Worm (Caenorhabditis elegans): ENCODE data around the gene C27A2.8.

Gene C27A2.8

DNA sequence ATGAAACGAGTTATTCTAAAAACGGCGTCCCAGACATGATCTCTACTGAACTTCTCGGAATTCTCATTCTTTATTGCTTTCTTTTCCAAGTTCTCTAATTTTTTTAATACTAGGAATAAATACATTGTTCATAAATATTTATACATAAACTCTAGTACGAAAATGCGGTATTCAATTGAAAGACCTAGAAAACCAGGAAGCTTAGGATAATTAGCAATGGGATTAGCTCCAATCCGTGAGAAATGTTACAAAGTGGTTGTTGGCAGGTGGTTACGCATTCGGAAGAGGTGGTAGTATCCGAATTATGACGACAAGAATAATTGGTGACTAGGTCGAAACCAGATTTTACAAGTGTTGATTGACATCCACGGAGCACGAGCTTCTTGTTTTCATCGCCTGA lies 876 bp downstream of the C27A2.8 start:
- TF ChIP-seq tra-4 (tag; optimal IDR thresholded peaks at IDR 0.05), result no peak
- TF ChIP-seq scrt-1 (GFP tag; IDR thresholded peaks at IDR 0.05), result no peak
- TF ChIP-seq ets-7 (tag; optimal IDR thresholded peaks at IDR 0.05), result no peak
- no peak for TF ChIP-seq hmbx-1 (tag; optimal IDR thresholded peaks at IDR 0.05)
- no peak for TF ChIP-seq sea-1 (GFP tag; conservative IDR thresholded peaks at IDR 0.05)
- no peak for TF ChIP-seq aly-1 (tag; optimal IDR thresholded peaks at IDR 0.05)
- no peak for TF ChIP-seq B0310.2 (tag; optimal IDR thresholded peaks at IDR 0.05)
- no peak for TF ChIP-seq hmg-4 (GFP tag; optimal IDR thresholded peaks at IDR 0.05)
- TF ChIP-seq tbx-37 (GFP tag; conservative IDR thresholded peaks at IDR 0.05), result no peak
- TF ChIP-seq tbx-11 (GFP tag; IDR thresholded peaks at IDR 0.05), result no peak
- TF ChIP-seq ceh-36 (tag; optimal IDR thresholded peaks at IDR 0.05), result no peak
- TF ChIP-seq hnd-1 (tag; optimal IDR thresholded peaks at IDR 0.05), result no peak
- no peak for TF ChIP-seq flt-1 (GFP tag; IDR thresholded peaks at IDR 0.05)
- TF ChIP-seq ceh-13 (GFP tag; optimal IDR thresholded peaks at IDR 0.05), result no peak
- no peak for TF ChIP-seq pes-1 (GFP tag; IDR thresholded peaks at IDR 0.05)
- no peak for TF ChIP-seq F13C5.2 (tag; optimal IDR thresholded peaks at IDR 0.05)
- no peak for TF ChIP-seq ama-1 (optimal IDR thresholded peaks at IDR 0.05)

DNA sequence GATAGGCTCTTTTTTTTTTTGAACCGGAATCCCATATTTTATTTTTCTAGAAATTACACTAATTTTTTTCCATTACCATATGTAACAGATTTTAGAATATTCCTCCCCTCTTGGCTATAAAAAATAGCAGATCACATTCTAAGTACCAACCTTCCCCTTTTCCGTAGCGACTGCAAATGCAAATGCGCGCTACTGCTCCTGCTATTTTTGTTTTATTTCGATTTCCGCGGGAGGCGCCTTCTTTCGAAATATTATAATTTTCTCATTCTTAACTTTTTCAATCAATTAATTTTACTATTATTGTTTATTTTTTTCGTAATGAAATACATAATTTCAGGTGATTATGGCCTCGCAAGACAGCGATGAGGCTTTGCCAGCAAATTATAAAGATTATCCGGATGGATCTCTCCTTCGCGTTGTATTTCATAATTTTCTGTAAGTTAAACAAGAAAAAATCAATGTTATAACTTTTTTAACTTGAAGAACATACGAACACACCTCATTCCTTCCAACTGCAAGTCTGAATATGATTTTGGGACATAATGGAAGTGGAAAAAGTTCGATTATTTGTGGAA lies 6.0 kb downstream of the C27A2.8 start, which contains the start of gene smc-5:
Gene smc-5 (plus strand): TSS at position 332 of the 575 bp plus-strand sequence.
- TF ChIP-seq ceh-36 (tag; optimal IDR thresholded peaks at IDR 0.05) (no peak), flt-1 (GFP tag; IDR thresholded peaks at IDR 0.05) (no peak), aly-1 (tag; optimal IDR thresholded peaks at IDR 0.05) (no peak), hnd-1 (tag; optimal IDR thresholded peaks at IDR 0.05) (no peak), tra-4 (tag; optimal IDR thresholded peaks at IDR 0.05) (no peak), ets-7 (tag; optimal IDR thresholded peaks at IDR 0.05) (no peak), F13C5.2 (tag; optimal IDR thresholded peaks at IDR 0.05) (peak; percentile 43), hmbx-1 (tag; optimal IDR thresholded peaks at IDR 0.05) (no peak), B0310.2 (tag; optimal IDR thresholded peaks at IDR 0.05) (no peak), pes-1 (GFP tag; IDR thresholded peaks at IDR 0.05) (peak; percentile 46; the same call in 1 of the 2 replicates)

DNA sequence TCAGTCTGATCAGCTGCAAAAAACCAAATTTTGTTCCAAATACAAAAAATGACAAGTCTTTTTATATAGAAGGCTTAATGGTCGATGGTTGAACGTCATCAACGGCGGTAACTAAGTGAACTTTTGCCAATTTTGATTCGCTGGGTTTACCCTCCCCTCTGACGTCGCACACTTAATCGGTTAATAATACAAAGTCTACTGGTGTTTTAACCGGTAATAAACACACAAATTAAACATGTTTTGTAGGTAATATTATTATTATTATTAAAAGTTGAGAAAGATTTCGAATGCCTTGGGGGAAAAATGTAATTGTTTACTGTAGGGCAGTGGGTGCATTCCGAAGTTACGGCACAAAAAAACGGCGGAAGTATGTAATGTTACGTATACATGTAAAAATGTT lies 7.1 kb downstream of the C27A2.8 start, which contains the start of gene pho-12:
Gene pho-12 (minus strand): TSS at position 101 of the 400 bp plus-strand sequence.
- TF ChIP-seq hmg-4 (GFP tag; optimal IDR thresholded peaks at IDR 0.05), result no peak
- no peak for TF ChIP-seq pes-1 (GFP tag; IDR thresholded peaks at IDR 0.05)
- no peak for TF ChIP-seq B0310.2 (tag; optimal IDR thresholded peaks at IDR 0.05)
- no peak for TF ChIP-seq hmbx-1 (tag; optimal IDR thresholded peaks at IDR 0.05)
- no peak for TF ChIP-seq sea-1 (GFP tag; conservative IDR thresholded peaks at IDR 0.05)
- TF ChIP-seq tra-4 (tag; optimal IDR thresholded peaks at IDR 0.05), result no peak
- no peak for TF ChIP-seq scrt-1 (GFP tag; IDR thresholded peaks at IDR 0.05)
- no peak for TF ChIP-seq aly-1 (tag; optimal IDR thresholded peaks at IDR 0.05)
- no peak for TF ChIP-seq ets-7 (tag; optimal IDR thresholded peaks at IDR 0.05)
- TF ChIP-seq ceh-13 (GFP tag; optimal IDR thresholded peaks at IDR 0.05), result no peak
- no peak for TF ChIP-seq tbx-37 (GFP tag; conservative IDR thresholded peaks at IDR 0.05)
- no peak for TF ChIP-seq flt-1 (GFP tag; IDR thresholded peaks at IDR 0.05)
- no peak for TF ChIP-seq F13C5.2 (tag; optimal IDR thresholded peaks at IDR 0.05)
- TF ChIP-seq hnd-1 (tag; optimal IDR thresholded peaks at IDR 0.05), result no peak
- no peak for TF ChIP-seq tbx-11 (GFP tag; IDR thresholded peaks at IDR 0.05)

- TF ChIP-seq tbx-11 (GFP tag; IDR thresholded peaks at IDR 0.05) (no peak), hmbx-1 (tag; optimal IDR thresholded peaks at IDR 0.05) (no peak), ceh-13 (GFP tag; optimal IDR thresholded peaks at IDR 0.05) (no peak)
These were observed 9.8 kb downstream of the C27A2.8 start, which contains the start of gene C27A2.12 for ce11 chrII:5058036-5058435. Gene C27A2.12 (minus strand): TSS chrII:5058136.

DNA sequence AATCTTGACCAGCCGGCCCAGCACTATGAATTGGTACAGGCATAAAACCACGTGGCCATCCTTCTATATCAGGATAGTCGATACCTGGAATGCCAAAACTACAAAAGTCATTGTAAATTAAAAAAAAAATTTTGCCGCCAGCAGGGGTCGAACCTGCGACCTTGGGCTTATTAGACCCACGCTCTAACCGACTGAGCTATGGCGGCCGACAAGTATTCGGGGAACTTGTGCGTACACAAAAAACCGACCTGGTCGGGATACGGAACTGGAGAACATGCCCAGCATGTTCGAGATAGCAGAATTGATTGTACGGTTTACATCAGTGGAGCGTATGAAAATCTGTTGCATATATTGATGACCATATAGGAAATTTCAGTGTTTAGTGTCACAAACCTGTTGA lies 10.5 kb downstream of the C27A2.8 start:
- TF ChIP-seq ceh-36 (tag; optimal IDR thresholded peaks at IDR 0.05), result peak; percentile 54
- TF ChIP-seq flt-1 (GFP tag; IDR thresholded peaks at IDR 0.05), result peak; percentile 72
- TF ChIP-seq ets-7 (tag; optimal IDR thresholded peaks at IDR 0.05), result no peak
- TF ChIP-seq sea-1 (GFP tag; conservative IDR thresholded peaks at IDR 0.05), result 0 out of 2 replicates have a peak, but pooled peaks have one; percentile 63
- peak; percentile 24 for TF ChIP-seq B0310.2 (tag; optimal IDR thresholded peaks at IDR 0.05)
- TF ChIP-seq scrt-1 (GFP tag; IDR thresholded peaks at IDR 0.05), result peak; percentile 72
- TF ChIP-seq hmg-4 (GFP tag; optimal IDR thresholded peaks at IDR 0.05), result peak; percentile 51
- peak; percentile 53 for TF ChIP-seq ceh-13 (GFP tag; optimal IDR thresholded peaks at IDR 0.05)
- TF ChIP-seq tbx-11 (GFP tag; IDR thresholded peaks at IDR 0.05), result 0 out of 2 replicates have a peak, but pooled peaks have one; percentile 28
- no peak for TF ChIP-seq F13C5.2 (tag; optimal IDR thresholded peaks at IDR 0.05)
- no peak; the same call in 1 of the 2 replicates for TF ChIP-seq tbx-37 (GFP tag; conservative IDR thresholded peaks at IDR 0.05)
- peak; percentile 86 for TF ChIP-seq pes-1 (GFP tag; IDR thresholded peaks at IDR 0.05)
- no peak for TF ChIP-seq aly-1 (tag; optimal IDR thresholded peaks at IDR 0.05)
- TF ChIP-seq hnd-1 (tag; optimal IDR thresholded peaks at IDR 0.05), result no peak
- no peak for TF ChIP-seq hmbx-1 (tag; optimal IDR thresholded peaks at IDR 0.05)
- no peak for TF ChIP-seq ama-1 (optimal IDR thresholded peaks at IDR 0.05)

ce11 chrII:5056254-5056653 lies 11.6 kb downstream of the C27A2.8 start:
- TF ChIP-seq hmg-4 (GFP tag; optimal IDR thresholded peaks at IDR 0.05) (no peak), ama-1 (optimal IDR thresholded peaks at IDR 0.05) (no peak), scrt-1 (GFP tag; IDR thresholded peaks at IDR 0.05) (no peak)

DNA sequence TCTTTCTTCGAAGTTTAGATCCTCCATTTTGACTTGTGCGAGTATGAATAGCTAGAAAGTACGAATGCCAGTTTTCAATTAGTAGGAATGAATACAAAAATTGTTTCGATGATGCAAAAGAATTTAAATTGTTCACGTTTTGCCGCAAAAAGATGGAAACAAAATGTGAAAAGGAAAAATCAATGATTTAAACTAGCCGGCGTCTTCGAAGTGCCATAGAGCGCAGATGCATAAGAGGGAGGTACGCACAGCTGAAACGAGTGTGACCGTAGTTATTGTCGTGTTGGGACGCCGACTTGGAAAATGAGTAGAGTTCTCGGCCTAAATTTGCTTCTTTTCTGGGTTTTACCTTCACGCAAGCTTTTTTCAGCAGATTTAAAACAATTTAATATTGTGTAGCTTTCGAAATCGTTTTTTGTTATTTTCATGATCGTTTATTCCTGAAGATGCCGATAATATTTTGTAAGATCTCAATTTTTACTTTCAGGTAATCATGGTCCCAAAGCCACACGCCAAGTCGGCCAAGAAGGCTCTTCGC lies 12.6 kb downstream of the C27A2.8 start, which contains the start of the genes ify-1 and rpl-22:
Gene ify-1 (minus strand): TSS at position 51 of the 538 bp plus-strand sequence.
Gene rpl-22 (plus strand): TSS at position 488 of the 538 bp plus-strand sequence.
- TF ChIP-seq flt-1 (GFP tag; IDR thresholded peaks at IDR 0.05) (peak; percentile 69; the same call in 1 of the 2 replicates), tbx-37 (GFP tag; conservative IDR thresholded peaks at IDR 0.05) (peak; percentile 56; the same call in 1 of the 2 replicates), F13C5.2 (tag; optimal IDR thresholded peaks at IDR 0.05) (peak; percentile 83), hmg-4 (GFP tag; optimal IDR thresholded peaks at IDR 0.05) (peak; percentile 65), scrt-1 (GFP tag; IDR thresholded peaks at IDR 0.05) (no peak; the same call in 1 of the 2 replicates)

Measured in whole organism, early embryonic.